Worm (Caenorhabditis elegans): ENCODE measurements around the gene fbxl-3.

The fbxl-3 gene

ce11 chrII:5388786-5389421 is 9.8 kb downstream of the fbxl-3 start, which contains the start of gene rsp-4:
Gene rsp-4 (minus strand): TSS chrII:5388836.
- no peak for TF ChIP-seq tbx-9 (tag; optimal IDR thresholded peaks at IDR 0.05; ENCODE audit: borderline replicate concordance)
- 0 out of 2 replicates have a peak, but pooled peaks have one; percentile 36 for TF ChIP-seq nfyb-1 (GFP tag; IDR thresholded peaks at IDR 0.05)

ce11 chrII:5387217-5387616 is 11.5 kb downstream of the fbxl-3 start, which contains the start of gene ccpp-6:
Gene ccpp-6 (minus strand): TSS chrII:5387317.
- TF ChIP-seq B0336.3 (GFP tag; IDR thresholded peaks at IDR 0.05) (peak; percentile 40; the same call in 1 of the 2 replicates), ZK185.1 (tag; optimal IDR thresholded peaks at IDR 0.05; ENCODE audit: poor library complexity, severe bottlenecking) (no peak), him-1 (tag; optimal IDR thresholded peaks at IDR 0.05) (peak; percentile 23), xnd-1 (tag; optimal IDR thresholded peaks at IDR 0.05) (no peak), madf-10 (tag; optimal IDR thresholded peaks at IDR 0.05) (no peak), Y95B8A.8 (GFP tag; IDR thresholded peaks at IDR 0.05) (peak; percentile 36; the same call in 1 of the 2 replicates), nhr-120 (GFP tag; IDR thresholded peaks at IDR 0.05) (no peak), pbrm-1 (GFP tag; IDR thresholded peaks at IDR 0.05) (no peak), C17E4.6 (GFP tag; IDR thresholded peaks at IDR 0.05) (no peak), hsf-1 (GFP tag; IDR thresholded peaks at IDR 0.05) (0 out of 2 replicates have a peak, but pooled peaks have one; percentile 22), madf-3 (GFP tag; IDR thresholded peaks at IDR 0.05) (0 out of 2 replicates have a peak, but pooled peaks have one; percentile 42), Y53G8AR.9 (GFP tag; conservative IDR thresholded peaks at IDR 0.05) (0 out of 2 replicates have a peak, but pooled peaks have one; percentile 11), attf-5 (GFP tag; optimal IDR thresholded peaks at IDR 0.05) (no peak), let-607 (tag; optimal IDR thresholded peaks at IDR 0.05) (no peak), pha-4 (tag; optimal IDR thresholded peaks at IDR 0.05) (no peak), repo-1 (tag; optimal IDR thresholded peaks at IDR 0.05) (no peak)

- TF ChIP-seq nfyb-1 (GFP tag; IDR thresholded peaks at IDR 0.05) = 0 out of 2 replicates have a peak, but pooled peaks have one; percentile 8
- peak; percentile 53 for TF ChIP-seq hrde-1 (tag; optimal IDR thresholded peaks at IDR 0.05; ENCODE audit: borderline replicate concordance)
- no peak for TF ChIP-seq mel-28 (tag; optimal IDR thresholded peaks at IDR 0.05; ENCODE audit: borderline replicate concordance)
- TF ChIP-seq akir-1 (GFP tag; optimal IDR thresholded peaks at IDR 0.05) = no peak
- no peak for TF ChIP-seq egl-44 (GFP tag; IDR thresholded peaks at IDR 0.05)
- TF ChIP-seq F57C9.4 (tag; optimal IDR thresholded peaks at IDR 0.05) = no peak
Measured at ce11 chrII:5384282-5384681, 14.4 kb downstream of the fbxl-3 start.

- TF ChIP-seq sptf-2 (GFP tag; optimal IDR thresholded peaks at IDR 0.05) (no peak), hlh-12 (tag; optimal IDR thresholded peaks at IDR 0.05) (no peak), hrde-1 (tag; optimal IDR thresholded peaks at IDR 0.05; ENCODE audit: borderline replicate concordance) (peak; percentile 3), ceh-100 (GFP tag; IDR thresholded peaks at IDR 0.05) (peak; percentile 23; the same call in 1 of the 2 replicates), rec-8 (tag; optimal IDR thresholded peaks at IDR 0.05) (no peak), pbrm-1 (GFP tag; IDR thresholded peaks at IDR 0.05) (peak; percentile 58), F55B11.4 (tag; optimal IDR thresholded peaks at IDR 0.05; ENCODE audit: borderline replicate concordance, insufficient read depth) (no peak), madf-10 (tag; optimal IDR thresholded peaks at IDR 0.05) (peak; percentile 38), F37B4.10 (GFP tag; IDR thresholded peaks at IDR 0.05) (0 out of 2 replicates have a peak, but pooled peaks have one; percentile 7), ztf-28 (GFP tag; IDR thresholded peaks at IDR 0.05) (no peak), ceh-40 (GFP tag; IDR thresholded peaks at IDR 0.05) (0 out of 2 replicates have a peak, but pooled peaks have one; percentile 10), lin-26 (GFP tag; IDR thresholded peaks at IDR 0.05) (peak; percentile 72), F39B2.1 (GFP tag; IDR thresholded peaks at IDR 0.05) (0 out of 2 replicates have a peak, but pooled peaks have one; percentile 54), ceh-79 (tag; optimal IDR thresholded peaks at IDR 0.05) (no peak), ccch-3 (GFP tag; optimal IDR thresholded peaks at IDR 0.05) (no peak), F33H1.4 (GFP tag; IDR thresholded peaks at IDR 0.05) (peak; percentile 29; the same call in 1 of the 2 replicates), Y95B8A.8 (GFP tag; IDR thresholded peaks at IDR 0.05) (peak; percentile 88), hmg-20 (GFP tag; IDR thresholded peaks at IDR 0.05) (0 out of 2 replicates have a peak, but pooled peaks have one; percentile 22), Y53F4B.3 (GFP tag; IDR thresholded peaks at IDR 0.05) (no peak), tbp1 (GFP tag; optimal IDR thresholded peaks at IDR 0.05) (peak; percentile 60), Y56A3A.18 (GFP tag; IDR thresholded peaks at IDR 0.05) (peak; percentile 84; the same call in 1 of the 2 replicates), egl-18 (GFP tag; IDR thresholded peaks at IDR 0.05) (0 out of 2 replicates have a peak, but pooled peaks have one; percentile 3)
Measured at ce11 chrII:5379614-5380077, 19.1 kb downstream of the fbxl-3 start, which contains the start of gene pkc-3. Gene pkc-3 (plus strand): TSS chrII:5380027.

Measured in whole organism, young adult.